Fruit fly (Drosophila melanogaster): ENCODE measurements around the gene CG5646.
A peak's percentile ranks its signal among the peaks of the same experiment; 100 is the strongest.

CG5646 gene

DNA sequence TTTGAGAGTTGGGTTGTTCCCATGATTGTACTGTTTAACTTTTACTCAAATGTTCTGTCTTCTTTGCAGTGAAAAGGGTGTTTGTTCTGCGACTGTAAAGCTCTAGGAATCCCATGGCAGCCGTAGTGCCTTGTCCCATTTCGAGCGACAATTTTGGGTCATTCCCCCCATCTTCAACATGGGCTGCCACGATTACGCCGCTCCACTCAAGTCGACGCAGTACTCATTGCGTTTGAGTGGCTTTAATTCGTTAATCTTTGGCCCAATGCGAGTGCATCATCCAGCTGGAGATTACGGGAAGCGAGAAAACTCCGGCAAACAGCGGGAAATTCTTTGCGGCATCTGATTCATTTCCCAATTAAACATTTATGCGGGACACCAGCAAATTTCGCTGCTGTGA, 4.7 kb downstream of the CG5646 start:
- TF ChIP-seq Pif1A (GFP tag; optimal IDR thresholded peaks at IDR 0.05), result no peak
- TF ChIP-seq EcR (GFP tag; optimal IDR thresholded peaks at IDR 0.05), result peak; percentile 76
- TF ChIP-seq CG4496 (GFP tag; IDR thresholded peaks at IDR 0.05), result no peak; the same call in 2 of the 3 replicates
- TF ChIP-seq CG17806 (tag; optimal IDR thresholded peaks at IDR 0.05), result no peak
- TF ChIP-seq gl (tag; optimal IDR thresholded peaks at IDR 0.05), result no peak
- no peak for TF ChIP-seq CG9948 (tag; optimal IDR thresholded peaks at IDR 0.05)

DNA sequence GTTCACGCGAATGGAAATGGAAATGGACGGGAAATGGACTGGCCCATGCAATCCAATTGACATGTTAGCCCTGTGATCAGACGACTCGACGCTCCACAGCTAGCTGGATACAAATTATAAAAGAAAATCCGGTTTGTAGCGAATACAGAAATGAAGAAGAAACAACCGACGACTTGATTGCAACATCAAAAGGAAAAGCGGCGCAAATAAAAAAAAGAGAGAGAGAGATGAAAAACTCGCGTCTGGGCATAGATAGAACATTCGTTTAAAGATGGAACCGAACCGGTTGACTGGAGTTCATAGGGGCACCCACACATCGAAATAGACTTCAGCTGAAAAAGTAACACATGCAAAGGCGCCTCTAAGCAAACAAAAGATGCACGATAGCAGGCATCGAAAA, 5.3 kb downstream of the CG5646 start:
- TF ChIP-seq EcR (GFP tag; optimal IDR thresholded peaks at IDR 0.05), result no peak
- TF ChIP-seq CG12605 (GFP tag; IDR thresholded peaks at IDR 0.05), result no peak
- no peak for TF ChIP-seq CG8159 (tag; optimal IDR thresholded peaks at IDR 0.05)
- no peak for TF ChIP-seq CG15710 (tag; optimal IDR thresholded peaks at IDR 0.05)
- no peak for TF ChIP-seq CG10348 (GFP tag; IDR thresholded peaks at IDR 0.05)
- TF ChIP-seq Pif1A (GFP tag; optimal IDR thresholded peaks at IDR 0.05), result no peak
- TF ChIP-seq Ets98B (GFP tag; IDR thresholded peaks at IDR 0.05), result no peak
- TF ChIP-seq fd96Ca (GFP tag; IDR thresholded peaks at IDR 0.05), result no peak
- no peak for TF ChIP-seq CG32121 (GFP tag; IDR thresholded peaks at IDR 0.05)
- TF ChIP-seq CG34367 (tag; optimal IDR thresholded peaks at IDR 0.05), result no peak
- TF ChIP-seq CG14655 (GFP tag; optimal IDR thresholded peaks at IDR 0.05), result no peak
- no peak for TF ChIP-seq CG9948 (tag; optimal IDR thresholded peaks at IDR 0.05)
- no peak for TF ChIP-seq gl (tag; optimal IDR thresholded peaks at IDR 0.05)

DNA sequence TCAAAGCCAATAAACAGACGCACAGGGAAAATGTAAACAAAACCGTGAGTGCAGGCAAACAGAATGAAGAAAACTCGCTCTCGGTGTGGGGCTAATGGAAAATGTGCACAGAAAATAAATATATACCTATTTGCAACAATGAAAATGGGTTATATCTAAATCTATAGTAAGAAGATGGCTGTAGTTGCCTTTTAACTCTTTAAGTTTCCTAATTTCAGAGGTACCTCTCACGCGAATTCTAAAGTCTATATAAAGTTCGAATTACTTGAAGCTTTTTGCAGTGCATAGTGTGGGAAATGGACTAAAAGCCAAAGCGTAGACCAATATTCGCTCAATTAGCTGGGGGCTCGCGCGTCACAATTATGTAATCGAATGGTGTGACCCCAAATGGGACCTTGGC, 6.2 kb downstream of the CG5646 start:
- TF ChIP-seq D1 (tag; optimal IDR thresholded peaks at IDR 0.05) (no peak), rn (GFP tag; IDR thresholded peaks at IDR 0.05) (peak; percentile 41; the same call in 1 of the 2 replicates), EcR (GFP tag; optimal IDR thresholded peaks at IDR 0.05) (no peak), CG34367 (tag; optimal IDR thresholded peaks at IDR 0.05) (peak; percentile 17), CG32121 (GFP tag; IDR thresholded peaks at IDR 0.05) (peak; percentile 93), gl (tag; optimal IDR thresholded peaks at IDR 0.05) (no peak), Ets98B (GFP tag; IDR thresholded peaks at IDR 0.05) (peak; percentile 91), CG14655 (GFP tag; optimal IDR thresholded peaks at IDR 0.05) (peak; percentile 88), Pif1A (GFP tag; optimal IDR thresholded peaks at IDR 0.05) (peak; percentile 74), Pif1B (GFP tag; optimal IDR thresholded peaks at IDR 0.05) (peak; percentile 66), Snoo (tag; optimal IDR thresholded peaks at IDR 0.05) (no peak), fd96Ca (GFP tag; IDR thresholded peaks at IDR 0.05) (peak; percentile 88), CG9948 (tag; optimal IDR thresholded peaks at IDR 0.05) (peak; percentile 63), CG8301 (tag; optimal IDR thresholded peaks at IDR 0.05) (peak; percentile 88), CG13204 (GFP tag; optimal IDR thresholded peaks at IDR 0.05) (no peak), CG10348 (GFP tag; IDR thresholded peaks at IDR 0.05) (peak; percentile 70), CG8159 (tag; optimal IDR thresholded peaks at IDR 0.05) (peak; percentile 37), CG4496 (GFP tag; IDR thresholded peaks at IDR 0.05) (peak; percentile 90), CG17806 (tag; optimal IDR thresholded peaks at IDR 0.05) (peak; percentile 53), CG15710 (tag; optimal IDR thresholded peaks at IDR 0.05) (peak; percentile 40), CG12605 (GFP tag; IDR thresholded peaks at IDR 0.05) (peak; percentile 87)

DNA sequence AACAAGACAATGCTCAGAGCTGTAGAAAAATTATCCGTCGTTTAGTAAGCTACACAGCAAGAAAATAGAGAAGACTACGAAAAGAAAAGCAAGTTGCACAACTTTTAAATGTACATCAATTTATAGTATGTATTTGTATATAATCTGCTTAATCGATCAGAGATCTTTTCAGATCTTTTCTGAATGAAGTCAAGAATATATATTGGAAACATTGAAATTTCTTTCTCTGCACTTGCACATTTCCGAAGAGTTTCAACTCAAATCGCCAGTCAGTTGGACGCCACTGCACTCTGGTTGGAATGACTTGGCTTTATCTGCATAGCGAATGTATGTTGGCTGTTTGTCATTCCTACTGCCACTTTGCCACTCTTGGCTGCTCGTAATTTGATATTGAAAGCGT, 7.2 kb downstream of the CG5646 start:
- TF ChIP-seq CG8159 (tag; optimal IDR thresholded peaks at IDR 0.05) (peak; percentile 81), Snoo (tag; optimal IDR thresholded peaks at IDR 0.05) (peak; percentile 83), CG12605 (GFP tag; IDR thresholded peaks at IDR 0.05) (peak; percentile 82), CG9948 (tag; optimal IDR thresholded peaks at IDR 0.05) (peak; percentile 70), CG14655 (GFP tag; optimal IDR thresholded peaks at IDR 0.05) (no peak), EcR (GFP tag; optimal IDR thresholded peaks at IDR 0.05) (no peak), CG10348 (GFP tag; IDR thresholded peaks at IDR 0.05) (no peak), Pif1A (GFP tag; optimal IDR thresholded peaks at IDR 0.05) (peak; percentile 82), D1 (tag; optimal IDR thresholded peaks at IDR 0.05) (no peak), CG13204 (GFP tag; optimal IDR thresholded peaks at IDR 0.05) (no peak), Ets98B (GFP tag; IDR thresholded peaks at IDR 0.05) (peak; percentile 88), CG17806 (tag; optimal IDR thresholded peaks at IDR 0.05) (peak; percentile 71), gl (tag; optimal IDR thresholded peaks at IDR 0.05) (peak; percentile 10), Pif1B (GFP tag; optimal IDR thresholded peaks at IDR 0.05) (peak; percentile 72), CG8301 (tag; optimal IDR thresholded peaks at IDR 0.05) (peak; percentile 81), CG32121 (GFP tag; IDR thresholded peaks at IDR 0.05) (peak; percentile 86), rn (GFP tag; IDR thresholded peaks at IDR 0.05) (peak; percentile 48; the same call in 1 of the 2 replicates), CG15710 (tag; optimal IDR thresholded peaks at IDR 0.05) (peak; percentile 73), CG34367 (tag; optimal IDR thresholded peaks at IDR 0.05) (peak; percentile 65), CG4496 (GFP tag; IDR thresholded peaks at IDR 0.05) (peak; percentile 89), fd96Ca (GFP tag; IDR thresholded peaks at IDR 0.05) (peak; percentile 56; the same call in 1 of the 3 replicates)

DNA sequence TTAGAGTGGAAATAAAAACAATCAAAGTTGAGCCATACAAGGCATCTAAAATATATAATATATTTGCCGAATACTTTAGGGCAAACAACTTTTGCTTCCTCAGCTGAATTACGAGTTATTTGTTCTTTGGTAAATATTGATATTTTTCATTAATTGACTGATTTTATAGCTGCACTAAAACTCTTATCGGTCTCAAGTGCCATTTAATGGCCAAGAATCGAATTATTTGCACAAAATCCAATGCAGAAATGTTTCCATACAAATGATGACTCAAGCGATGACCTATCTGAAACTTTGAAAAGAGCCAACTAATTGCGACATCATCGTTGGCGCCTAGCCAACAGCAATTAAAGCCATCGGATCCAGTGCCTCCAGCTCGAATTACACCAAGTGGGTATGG, 7.7 kb downstream of the CG5646 start:
- TF ChIP-seq CG32121 (GFP tag; IDR thresholded peaks at IDR 0.05) (no peak), CG9948 (tag; optimal IDR thresholded peaks at IDR 0.05) (no peak), CG17806 (tag; optimal IDR thresholded peaks at IDR 0.05) (no peak), Ets98B (GFP tag; IDR thresholded peaks at IDR 0.05) (no peak), rn (GFP tag; IDR thresholded peaks at IDR 0.05) (no peak), CG8159 (tag; optimal IDR thresholded peaks at IDR 0.05) (no peak), D1 (tag; optimal IDR thresholded peaks at IDR 0.05) (no peak), CG4496 (GFP tag; IDR thresholded peaks at IDR 0.05) (no peak), CG10348 (GFP tag; IDR thresholded peaks at IDR 0.05) (no peak), Pif1B (GFP tag; optimal IDR thresholded peaks at IDR 0.05) (no peak), fd96Ca (GFP tag; IDR thresholded peaks at IDR 0.05) (no peak), Snoo (tag; optimal IDR thresholded peaks at IDR 0.05) (no peak), Pif1A (GFP tag; optimal IDR thresholded peaks at IDR 0.05) (no peak), CG34367 (tag; optimal IDR thresholded peaks at IDR 0.05) (no peak)

DNA sequence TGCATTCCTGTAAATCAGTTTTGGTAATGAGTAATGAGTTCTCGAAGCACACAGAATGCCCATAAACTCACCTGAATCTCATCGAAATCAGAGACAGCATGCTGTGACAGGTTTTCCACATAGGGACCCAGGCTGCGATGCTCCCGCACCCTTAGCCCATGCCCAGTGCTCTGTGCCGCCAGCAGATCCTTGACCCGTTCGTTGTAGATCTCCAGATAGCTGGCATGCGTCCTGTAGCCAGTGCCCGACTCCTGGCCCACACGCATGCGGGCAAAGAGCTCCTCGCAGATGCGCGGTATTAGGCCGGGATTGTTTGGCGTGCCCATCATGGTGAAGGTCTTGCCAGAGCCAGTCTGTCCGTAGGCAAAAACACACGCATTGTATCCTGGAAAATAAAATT, 8.4 kb downstream of the CG5646 start:
- TF ChIP-seq CG12605 (GFP tag; IDR thresholded peaks at IDR 0.05) (no peak), CG15710 (tag; optimal IDR thresholded peaks at IDR 0.05) (no peak), CG13204 (GFP tag; optimal IDR thresholded peaks at IDR 0.05) (no peak), CG9948 (tag; optimal IDR thresholded peaks at IDR 0.05) (no peak), CG4496 (GFP tag; IDR thresholded peaks at IDR 0.05) (no peak), gl (tag; optimal IDR thresholded peaks at IDR 0.05) (no peak), CG10348 (GFP tag; IDR thresholded peaks at IDR 0.05) (no peak), rn (GFP tag; IDR thresholded peaks at IDR 0.05) (no peak), CG8301 (tag; optimal IDR thresholded peaks at IDR 0.05) (no peak), CG14655 (GFP tag; optimal IDR thresholded peaks at IDR 0.05) (no peak), EcR (GFP tag; optimal IDR thresholded peaks at IDR 0.05) (no peak), CG17806 (tag; optimal IDR thresholded peaks at IDR 0.05) (no peak), CG32121 (GFP tag; IDR thresholded peaks at IDR 0.05) (no peak), Snoo (tag; optimal IDR thresholded peaks at IDR 0.05) (no peak), CG34367 (tag; optimal IDR thresholded peaks at IDR 0.05) (no peak), fd96Ca (GFP tag; IDR thresholded peaks at IDR 0.05) (no peak), Pif1B (GFP tag; optimal IDR thresholded peaks at IDR 0.05) (no peak), CG8159 (tag; optimal IDR thresholded peaks at IDR 0.05) (no peak), D1 (tag; optimal IDR thresholded peaks at IDR 0.05) (no peak)

Measured in whole organism, pupa.